Worm (Caenorhabditis elegans): ENCODE data around the gene mrpl-32.
A peak's percentile ranks its signal among the peaks of the same experiment; 100 is the strongest.

Gene mrpl-32

DNA sequence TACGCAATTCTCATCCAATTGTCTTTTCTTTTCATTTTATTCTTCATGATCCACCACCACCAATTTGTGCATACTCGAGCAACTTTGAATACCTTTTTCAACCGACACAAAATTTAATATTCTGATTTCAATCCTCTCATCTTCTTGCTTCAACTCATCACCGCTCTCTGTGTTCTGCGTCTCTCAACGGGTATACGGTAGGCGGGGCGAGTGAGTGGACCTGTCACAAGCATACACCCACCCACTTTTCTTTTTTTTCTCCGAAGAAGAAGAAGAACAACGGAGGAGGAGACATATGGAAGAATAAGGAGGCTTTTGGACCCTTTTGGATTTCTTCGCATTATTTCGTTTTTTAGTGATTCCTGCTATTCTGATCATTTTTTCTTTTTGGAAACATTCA, 11.9 kb downstream of the mrpl-32 start:
- no peak for TF ChIP-seq eyg-1 (tag; optimal IDR thresholded peaks at IDR 0.05)
- no peak for TF ChIP-seq T23F11.4 (GFP tag; optimal IDR thresholded peaks at IDR 0.05)
- TF ChIP-seq dmd-4 (tag; optimal IDR thresholded peaks at IDR 0.05; ENCODE audit: borderline replicate concordance), result no peak
- TF ChIP-seq ceh-31 (tag; optimal IDR thresholded peaks at IDR 0.05), result peak; percentile 40
- no peak for TF ChIP-seq ahr-1 (tag; optimal IDR thresholded peaks at IDR 0.05)
- no peak for TF ChIP-seq fkh-10 (GFP tag; optimal IDR thresholded peaks at IDR 0.05)
- TF ChIP-seq ceh-18 (tag; optimal IDR thresholded peaks at IDR 0.05), result no peak
- no peak for TF ChIP-seq zip-5 (tag; optimal IDR thresholded peaks at IDR 0.05)
- TF ChIP-seq unc-55 (GFP tag; optimal IDR thresholded peaks at IDR 0.05), result peak; percentile 8
- peak; percentile 95 for TF ChIP-seq nfya-1 (tag; optimal IDR thresholded peaks at IDR 0.05)
- no peak for TF ChIP-seq madf-2 (tag; optimal IDR thresholded peaks at IDR 0.05)
- no peak for TF ChIP-seq ref-2 (tag; optimal IDR thresholded peaks at IDR 0.05)
- TF ChIP-seq ceh-45 (GFP tag; IDR thresholded peaks at IDR 0.05), result no peak
- TF ChIP-seq pat-9 (tag; optimal IDR thresholded peaks at IDR 0.05), result no peak
- TF ChIP-seq ceh-6 (GFP tag; optimal IDR thresholded peaks at IDR 0.05), result no peak
- no peak for TF ChIP-seq sox-4 (tag; optimal IDR thresholded peaks at IDR 0.05)
- no peak for TF ChIP-seq nhr-11 (tag; optimal IDR thresholded peaks at IDR 0.05)

- TF ChIP-seq syd-9 (tag; optimal IDR thresholded peaks at IDR 0.05), result no peak
- no peak for TF ChIP-seq fkh-10 (GFP tag; optimal IDR thresholded peaks at IDR 0.05)
- no peak for TF ChIP-seq K09A11.1 (tag; optimal IDR thresholded peaks at IDR 0.05; ENCODE audit: insufficient read depth)
- no peak for TF ChIP-seq nhr-232 (tag; optimal IDR thresholded peaks at IDR 0.05)
- no peak for TF ChIP-seq F13H6.1 (tag; optimal IDR thresholded peaks at IDR 0.05)
These were observed 17.2 kb downstream of the mrpl-32 start, which contains the start of gene mig-39 for ce11 chrIII:8466735-8467134. mig-39 (plus strand) TSS chrIII:8467035.

- no peak for TF ChIP-seq odd-2 (tag; optimal IDR thresholded peaks at IDR 0.05)
- no peak for TF ChIP-seq zip-5 (tag; optimal IDR thresholded peaks at IDR 0.05)
- no peak for TF ChIP-seq nfya-1 (tag; optimal IDR thresholded peaks at IDR 0.05)
- no peak for TF ChIP-seq lim-6 (tag; optimal IDR thresholded peaks at IDR 0.05)
- no peak for TF ChIP-seq unc-55 (GFP tag; optimal IDR thresholded peaks at IDR 0.05)
- no peak for TF ChIP-seq ceh-6 (GFP tag; optimal IDR thresholded peaks at IDR 0.05)
- TF ChIP-seq ceh-19 (GFP tag; optimal IDR thresholded peaks at IDR 0.05), result no peak
- TF ChIP-seq syd-9 (tag; optimal IDR thresholded peaks at IDR 0.05), result no peak
- TF ChIP-seq pag-3 (tag; optimal IDR thresholded peaks at IDR 0.05; ENCODE audit: borderline replicate concordance), result no peak
- no peak for TF ChIP-seq elt-2 (tag; optimal IDR thresholded peaks at IDR 0.05)
- no peak for TF ChIP-seq unc-42 (tag; optimal IDR thresholded peaks at IDR 0.05)
- TF ChIP-seq dve-1 (tag; optimal IDR thresholded peaks at IDR 0.05), result no peak
- no peak for TF ChIP-seq eyg-1 (tag; optimal IDR thresholded peaks at IDR 0.05)
These were observed 18.0 kb downstream of the mrpl-32 start for ce11 chrIII:8467520-8467919.

- no peak for TF ChIP-seq dve-1 (tag; optimal IDR thresholded peaks at IDR 0.05)
- TF ChIP-seq rnt-1 (tag; optimal IDR thresholded peaks at IDR 0.05), result no peak
- TF ChIP-seq sox-4 (tag; optimal IDR thresholded peaks at IDR 0.05), result no peak
- TF ChIP-seq pha-2 (tag; optimal IDR thresholded peaks at IDR 0.05), result no peak
- no peak for TF ChIP-seq mec-3 (tag; optimal IDR thresholded peaks at IDR 0.05; ENCODE audit: borderline replicate concordance)
- TF ChIP-seq ets-4 (tag; optimal IDR thresholded peaks at IDR 0.05), result no peak
These were observed 23.7 kb downstream of the mrpl-32 start for ce11 chrIII:8473292-8473691.

DNA sequence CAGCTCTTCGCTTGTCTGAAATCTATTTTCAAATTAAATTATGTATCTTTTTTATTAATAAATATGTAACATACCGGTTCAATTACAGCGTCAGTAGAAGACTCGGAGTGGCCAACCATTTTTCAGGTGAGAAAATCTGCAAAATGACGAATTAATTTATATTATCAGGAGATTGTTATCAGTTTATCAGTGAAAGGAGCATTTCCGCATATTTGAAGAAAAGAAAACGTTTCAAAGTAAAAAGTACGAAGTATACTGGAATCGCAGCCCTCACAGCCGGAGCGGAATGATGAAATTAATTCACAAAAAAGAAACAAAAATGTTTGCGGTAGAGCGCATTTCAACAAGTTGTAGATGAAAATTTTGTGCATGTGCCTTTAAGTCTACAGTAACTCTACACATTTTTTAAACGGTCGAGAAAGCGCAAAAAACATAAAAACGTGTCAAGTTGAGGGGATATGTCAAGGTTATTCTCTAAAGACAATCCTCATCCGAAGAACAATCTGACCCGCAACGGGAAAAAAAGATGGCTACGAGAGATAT, 29.8 kb downstream of the mrpl-32 start:
- TF ChIP-seq tbx-2 (tag; optimal IDR thresholded peaks at IDR 0.05) (no peak), elt-2 (tag; optimal IDR thresholded peaks at IDR 0.05) (peak; percentile 66), ceh-22 (tag; optimal IDR thresholded peaks at IDR 0.05) (no peak), hlh-15 (tag; optimal IDR thresholded peaks at IDR 0.05) (no peak)

Measured in whole organism, late embryonic.